Worm (Caenorhabditis elegans) whole organism, L2 larva: ENCODE measurements around the gene ndx-6.

Source experiments
- C34F6.9 ChIP-seq: fragments of 150-350 bp; optimal IDR thresholded peaks from 2 replicates; lab custom pipeline; 2014; ENCODE audit warnings: missing biosample characterization, missing genetic modification characterization
- F13H6.1 ChIP-seq: sonication (generic microtip); optimal IDR thresholded peaks from 2 replicates; lab custom pipeline; 2016; ENCODE audit warnings: missing genetic modification characterization, missing compliant biosample characterization
- dmd-4 ChIP-seq: sonication (generic microtip); optimal IDR thresholded peaks from 2 replicates; lab custom pipeline; 2017; ENCODE audit warnings: missing biosample characterization, missing genetic modification characterization
- elt-3 ChIP-seq: sonication (generic microtip); optimal IDR thresholded peaks from 2 replicates; lab custom pipeline; 2017; ENCODE audit warnings: missing biosample characterization, missing genetic modification characterization
- fos-1 ChIP-seq: fragments of 150-350 bp; optimal IDR thresholded peaks from 2 replicates; lab custom pipeline; 2014; ENCODE audit warnings: missing biosample characterization, missing genetic modification characterization
- lin-11 ChIP-seq: fragments of 150-350 bp; sonication (generic microtip); optimal IDR thresholded peaks from 2 replicates; lab custom pipeline; 2014; ENCODE audit warnings: missing biosample characterization, missing genetic modification characterization, inconsistent platforms, mixed read lengths
- lin-39 ChIP-seq: fragments of 150-350 bp; optimal IDR thresholded peaks from 2 replicates; lab custom pipeline; 2014; ENCODE audit warnings: missing biosample characterization, missing genetic modification reagents, missing genetic modification characterization
- mdl-1 ChIP-seq, 2 experiments: fragments of 150-350 bp in 1 of 2; sonication (generic microtip) in 1 of 2; optimal IDR thresholded peaks; 2 replicates each; lab custom pipeline; 2017; ENCODE audit warnings: missing biosample characterization in 2 of 2, missing genetic modification characterization in 2 of 2
- nhr-10 ChIP-seq: sonication (generic microtip); optimal IDR thresholded peaks from 2 replicates; lab custom pipeline; 2017; ENCODE audit warnings: missing biosample characterization, missing genetic modification characterization
- sem-4 ChIP-seq: fragments of 150-350 bp; optimal IDR thresholded peaks from 2 replicates; lab custom pipeline; 2014; ENCODE audit warnings: missing biosample characterization, missing genetic modification reagents, missing genetic modification characterization
- snpc-4 ChIP-seq: fragments of 150-350 bp; optimal IDR thresholded peaks from 2 replicates; lab custom pipeline; 2014; ENCODE audit warnings: missing biosample characterization, missing genetic modification characterization
- unc-62 ChIP-seq: fragments of 150-350 bp; optimal IDR thresholded peaks from 2 replicates; lab custom pipeline; 2014; ENCODE audit warnings: missing biosample characterization, missing genetic modification reagents, missing genetic modification characterization
- ztf-11 ChIP-seq: sonication (generic microtip); optimal IDR thresholded peaks from 2 replicates; lab custom pipeline; 2017; ENCODE audit warnings: missing biosample characterization, missing genetic modification characterization

ce11 chrII:5426470-5426869 is 36.8 kb upstream of the ndx-6 start:
- TF ChIP-seq lin-11 (tag; lab: Kevin White, UChicago) (no peak), dmd-4 (no peak), lin-39 (tag; lab: Kevin White, UChicago) (no peak), ztf-11 (tag; lab: Kevin White, UChicago) (no peak), snpc-4 (tag; lab: Kevin White, UChicago) (no peak), unc-62 (no peak), sem-4 (tag; lab: Kevin White, UChicago) (no peak), fos-1 (tag; lab: Kevin White, UChicago) (no peak), mdl-1 (tag; optimal IDR thresholded peaks at IDR 0.05; lab: Kevin White, UChicago) (no peak), F13H6.1 (tag; lab: Kevin White, UChicago) (no peak), elt-3 (tag; lab: Kevin White, UChicago) (no peak), nhr-10 (tag; lab: Kevin White, UChicago) (no peak), C34F6.9 (no peak)
